Fruit fly (Drosophila melanogaster): ENCODE results near the gene Nxf3.

DNA sequence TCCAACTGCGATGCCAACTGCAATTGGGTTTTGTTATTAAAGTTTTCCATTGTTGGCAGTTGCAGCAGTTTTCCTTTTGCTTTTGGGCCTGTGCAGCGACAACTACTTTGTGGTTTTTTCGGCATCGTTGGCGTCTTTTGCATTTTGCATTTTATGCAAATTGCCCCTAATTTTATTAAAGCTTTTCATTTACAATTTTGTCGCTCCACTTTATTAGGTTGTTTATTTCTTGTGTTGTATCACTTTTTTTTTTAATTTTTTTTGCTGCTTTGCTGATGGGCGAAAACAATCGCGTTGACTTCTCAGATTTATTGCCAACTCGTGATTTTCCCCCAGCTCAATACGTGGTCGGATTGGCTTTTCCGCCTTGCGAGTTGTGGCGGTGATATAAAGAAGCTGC is 7.2 kb upstream of the Nxf3 start:
- TF ChIP-seq CG6792 (GFP tag; optimal IDR thresholded peaks at IDR 0.05) (no peak), CG11294 (GFP tag; IDR thresholded peaks at IDR 0.05) (no peak), Sox102F (GFP tag; optimal IDR thresholded peaks at IDR 0.05) (no peak), CG16779 (tag; optimal IDR thresholded peaks at IDR 0.05) (no peak), net (GFP tag; optimal IDR thresholded peaks at IDR 0.05) (no peak), Hr4 (GFP tag; optimal IDR thresholded peaks at IDR 0.05) (no peak), Ets21C (GFP tag; optimal IDR thresholded peaks at IDR 0.05) (no peak), CG34406 (GFP tag; optimal IDR thresholded peaks at IDR 0.05) (no peak), acj6 (GFP tag; optimal IDR thresholded peaks at IDR 0.05) (no peak), dsx (GFP tag; optimal IDR thresholded peaks at IDR 0.05; ENCODE audit: poor library complexity, severe bottlenecking) (no peak), CG6854 (GFP tag; optimal IDR thresholded peaks at IDR 0.05) (no peak)
